Fruit fly (Drosophila melanogaster) whole organism: ENCODE measurements around the gene hoe1.

ENCODE experiments used
- CG8478 ChIP-seq: fragments of >200 bp; optimal IDR thresholded peaks from 2 replicates; lab custom pipeline; 2018; ENCODE audit warnings: inconsistent platforms
- Dll ChIP-seq: fragments of >200 bp; optimal IDR thresholded peaks from 2 replicates; lab custom pipeline; 2017
- usp ChIP-seq: fragments of >200 bp; optimal IDR thresholded peaks from 2 replicates; lab custom pipeline; 2017; ENCODE audit warnings: missing biosample characterization, missing genetic modification characterization, mixed read lengths

dm6 chr2L:4888541-4888940 is 43.6 kb downstream of the hoe1 start:
- no peak for TF ChIP-seq usp (GFP tag; lab: Kevin White, UChicago)
- no peak for TF ChIP-seq Dll (lab: Kevin White, UChicago)
- TF ChIP-seq CG8478 = no peak
